Fruit fly (Drosophila melanogaster): ENCODE data around the gene Sgs7.

Gene Sgs7

dm6 chr3L:11540330-11540702, 30.7 kb downstream of the Sgs7 start (continued):
- TF ChIP-seq CG1529 (GFP tag; optimal IDR thresholded peaks at IDR 0.05) (peak; percentile 37), fd64A (GFP tag; optimal IDR thresholded peaks at IDR 0.05) (peak; percentile 60), CrebB (tag; optimal IDR thresholded peaks at IDR 0.05) (peak; percentile 64), chn (GFP tag; optimal IDR thresholded peaks at IDR 0.05) (no peak), CG14710 (tag; optimal IDR thresholded peaks at IDR 0.05) (peak; percentile 27), emc (GFP tag; optimal IDR thresholded peaks at IDR 0.05) (no peak), oc (tag; optimal IDR thresholded peaks at IDR 0.05) (no peak), gsb (GFP tag; IDR thresholded peaks at IDR 0.05) (no peak), sob (GFP tag; IDR thresholded peaks at IDR 0.05) (0 out of 2 replicates have a peak, but pooled peaks have one; percentile 37), unc-4 (GFP tag; IDR thresholded peaks at IDR 0.05; ENCODE audit: partially characterized antibody) (no peak), Xrp1 (GFP tag; IDR thresholded peaks at IDR 0.05) (peak; percentile 54; the same call in 1 of the 2 replicates), Side (GFP tag; optimal IDR thresholded peaks at IDR 0.05) (peak; percentile 47), CG8359 (GFP tag; optimal IDR thresholded peaks at IDR 0.05; ENCODE audit: borderline replicate concordance) (peak; percentile 52), Hey (tag; optimal IDR thresholded peaks at IDR 0.05) (peak; percentile 3), org-1 (GFP tag; optimal IDR thresholded peaks at IDR 0.05) (peak; percentile 57), CG13775 (GFP tag; optimal IDR thresholded peaks at IDR 0.05) (no peak), CG6272 (GFP tag; IDR thresholded peaks at IDR 0.05) (no peak), CG2712 (tag; optimal IDR thresholded peaks at IDR 0.05) (peak; percentile 9), CG9932 (GFP tag; IDR thresholded peaks at IDR 0.05) (no peak), gce (GFP tag; IDR thresholded peaks at IDR 0.05) (peak; percentile 53; the same call in 1 of the 3 replicates), dmrt11E (tag; optimal IDR thresholded peaks at IDR 0.05) (peak; percentile 40), fd3F (GFP tag; optimal IDR thresholded peaks at IDR 0.05) (peak; percentile 3), unpg (GFP tag; optimal IDR thresholded peaks at IDR 0.05) (peak; percentile 38), CG4854 (GFP tag; optimal IDR thresholded peaks at IDR 0.05) (peak; percentile 2), CG3281 (GFP tag; optimal IDR thresholded peaks at IDR 0.05) (peak; percentile 36), CG18476 (GFP tag; optimal IDR thresholded peaks at IDR 0.05) (no peak), Pdp1 (GFP tag; optimal IDR thresholded peaks at IDR 0.05) (peak in 1 of 2 experiments; percentile 10), D19B (GFP tag; optimal IDR thresholded peaks at IDR 0.05) (no peak), prd (optimal IDR thresholded peaks at IDR 0.05) (no peak), prd (GFP tag; IDR thresholded peaks at IDR 0.05) (no peak), ash1 (GFP tag; optimal IDR thresholded peaks at IDR 0.05) (no peak), CG6175 (GFP tag; IDR thresholded peaks at IDR 0.05) (peak; percentile 9; the same call in 1 of the 3 replicates), CG5180 (GFP tag; optimal IDR thresholded peaks at IDR 0.05) (no peak), CG7271 (tag; optimal IDR thresholded peaks at IDR 0.05) (no peak), CG1647 (GFP tag; optimal IDR thresholded peaks at IDR 0.05) (no peak), CG17802 (tag; optimal IDR thresholded peaks at IDR 0.05) (no peak), Nf-YC (tag; optimal IDR thresholded peaks at IDR 0.05) (peak; percentile 21), CG10543 (GFP tag; optimal IDR thresholded peaks at IDR 0.05) (peak; percentile 10), CG8944 (GFP tag; optimal IDR thresholded peaks at IDR 0.05) (peak; percentile 19), caup (GFP tag; optimal IDR thresholded peaks at IDR 0.05; ENCODE audit: severe bottlenecking) (peak; percentile 43), CG14860 (GFP tag; IDR thresholded peaks at IDR 0.05; ENCODE audit: partially characterized antibody) (no peak), CG31365 (tag; optimal IDR thresholded peaks at IDR 0.05) (no peak), CG12236 (GFP tag; optimal IDR thresholded peaks at IDR 0.05) (no peak), Mes4 (GFP tag; optimal IDR thresholded peaks at IDR 0.05) (peak; percentile 24), fu2 (GFP tag; optimal IDR thresholded peaks at IDR 0.05) (no peak), CG11456 (GFP tag; IDR thresholded peaks at IDR 0.05) (0 out of 3 replicates have a peak, but pooled peaks have one; percentile 43), zf30C (GFP tag; optimal IDR thresholded peaks at IDR 0.05) (no peak), croc (GFP tag; conservative IDR thresholded peaks at IDR 0.05) (no peak), Ssrp (tag; optimal IDR thresholded peaks at IDR 0.05) (no peak), lov (optimal IDR thresholded peaks at IDR 0.05) (no peak), lov (GFP tag; IDR thresholded peaks at IDR 0.05) (0 out of 3 replicates have a peak, but pooled peaks have one; percentile 12)
